Worm (Caenorhabditis elegans) whole organism, L4 larva: Measurements from ENCODE around the gene F10D7.10.

ENCODE experiments used
- F44E2.7 ChIP-seq: fragments of 200-800 bp; sonication (Bioruptor generic); IDR thresholded peaks from 2 replicates; pipeline ENCODE4 v2.1.2; 2022; ENCODE audit warnings: missing genetic modification characterization, missing compliant biosample characterization
- R02D3.7 ChIP-seq: fragments of 150-350 bp; sonication (generic microtip); optimal IDR thresholded peaks from 3 replicates; lab custom pipeline; 2014; ENCODE audit warnings: missing biosample characterization, missing genetic modification characterization
- T20F7.1 ChIP-seq: fragments of 200-800 bp; sonication (Bioruptor generic); optimal IDR thresholded peaks from 2 replicates; lab custom pipeline; 2018; ENCODE audit warnings: mild to moderate bottlenecking, missing genetic modification characterization, missing compliant biosample characterization
- Y105C5A.15 ChIP-seq: fragments of 200-800 bp; sonication (Bioruptor generic); IDR thresholded peaks from 2 replicates; pipeline ENCODE4 v1.3.6; 2022; ENCODE audit warnings: missing genetic modification characterization, missing compliant biosample characterization
- Y48G9A.11 ChIP-seq: fragments of 200-800 bp; sonication (Bioruptor generic); IDR thresholded peaks from 2 replicates; pipeline ENCODE4 v1.3.6; 2022; ENCODE audit warnings: missing genetic modification reagents, missing genetic modification characterization, missing compliant biosample characterization
- aha-1 ChIP-seq: fragments of 150-350 bp; peaks from one replicate; lab custom pipeline; 2014; ENCODE audit warnings: missing biosample characterization, missing genetic modification characterization
- arid-1 ChIP-seq: fragments of 200-800 bp; sonication (Bioruptor generic); conservative IDR thresholded peaks from 2 replicates; pipeline ENCODE4 v1.3.6; 2022; ENCODE audit warnings: missing genetic modification reagents, missing genetic modification characterization, missing compliant biosample characterization
- attf-4 ChIP-seq: sonication (generic microtip); optimal IDR thresholded peaks from 3 replicates; lab custom pipeline; 2017; ENCODE audit warnings: missing biosample characterization, missing genetic modification characterization
- ceh-20 ChIP-seq: fragments of 200-800 bp; sonication (Bioruptor generic); IDR thresholded peaks from 2 replicates; pipeline ENCODE4 v1.3.6; 2022; ENCODE audit warnings: missing genetic modification reagents, missing genetic modification characterization, missing compliant biosample characterization
- ceh-28 ChIP-seq: fragments of 150-350 bp; optimal IDR thresholded peaks from 2 replicates; lab custom pipeline; 2014; ENCODE audit warnings: missing biosample characterization, missing genetic modification reagents, missing genetic modification characterization
- ceh-32 ChIP-seq: sonication (generic microtip); optimal IDR thresholded peaks from 2 replicates; lab custom pipeline; 2016; ENCODE audit warnings: mild to moderate bottlenecking, missing genetic modification characterization, missing compliant biosample characterization; ENCODE audit not compliant: poor library complexity
- ceh-62 ChIP-seq: sonication (generic microtip); optimal IDR thresholded peaks from 2 replicates; lab custom pipeline; 2017; ENCODE audit warnings: missing biosample characterization, missing genetic modification characterization
- ceh-82 ChIP-seq: sonication (generic microtip); optimal IDR thresholded peaks from 2 replicates; lab custom pipeline; 2017; ENCODE audit warnings: missing biosample characterization, missing genetic modification characterization
- ces-1 ChIP-seq: fragments of 150-350 bp; sonication (generic microtip); optimal IDR thresholded peaks from 4 replicates; lab custom pipeline; 2014; ENCODE audit warnings: missing biosample characterization, missing genetic modification reagents, missing genetic modification characterization
- ctbp-1 ChIP-seq: fragments of 200-800 bp; sonication (Bioruptor generic); IDR thresholded peaks from 2 replicates; pipeline ENCODE4 v1.3.6; 2022; ENCODE audit warnings: missing genetic modification reagents, missing genetic modification characterization, missing compliant biosample characterization
- dmd-6 ChIP-seq: fragments of 200-800 bp; sonication (Bioruptor generic); IDR thresholded peaks from 2 replicates; pipeline ENCODE4 v1.3.6; 2022; ENCODE audit warnings: missing genetic modification reagents, missing genetic modification characterization, missing compliant biosample characterization
- dmd-8 ChIP-seq: fragments of 200-800 bp; sonication (Bioruptor generic); IDR thresholded peaks from 2 replicates; pipeline ENCODE4 v1.3.6; 2022; ENCODE audit warnings: missing genetic modification characterization, missing compliant biosample characterization
- dmd-9 ChIP-seq: fragments of 200-800 bp; sonication (Bioruptor generic); IDR thresholded peaks from 2 replicates; pipeline ENCODE4 v1.3.6; 2022; ENCODE audit warnings: missing genetic modification reagents, missing genetic modification characterization, missing compliant biosample characterization
- dpl-1 ChIP-seq: fragments of 150-350 bp; optimal IDR thresholded peaks from 2 replicates; lab custom pipeline; 2014; ENCODE audit warnings: missing biosample characterization, missing genetic modification reagents, missing genetic modification characterization
- dve-1 ChIP-seq: sonication (generic microtip); optimal IDR thresholded peaks from 2 replicates; lab custom pipeline; 2017; ENCODE audit warnings: antibody characterized with exemption, mild to moderate bottlenecking, missing genetic modification characterization, missing compliant biosample characterization; ENCODE audit not compliant: insufficient read depth
- egl-27 ChIP-seq: sonication (generic microtip); optimal IDR thresholded peaks from 3 replicates; lab custom pipeline; 2017; ENCODE audit warnings: missing biosample characterization, missing genetic modification reagents, missing genetic modification characterization
- gei-8 ChIP-seq: fragments of 200-800 bp; sonication (Bioruptor generic); optimal IDR thresholded peaks from 2 replicates; lab custom pipeline; 2018; ENCODE audit warnings: mild to moderate bottlenecking, missing genetic modification characterization, missing compliant biosample characterization
- hlh-11 ChIP-seq: fragments of 200-800 bp; sonication (Bioruptor generic); optimal IDR thresholded peaks from 2 replicates; lab custom pipeline; 2018; ENCODE audit warnings: mild to moderate bottlenecking, missing genetic modification characterization, missing compliant biosample characterization
- lim-7 ChIP-seq: fragments of 200-800 bp; sonication (Bioruptor generic); IDR thresholded peaks from 2 replicates; pipeline ENCODE4 v1.3.6; 2022; ENCODE audit warnings: missing genetic modification characterization, missing compliant biosample characterization
- lin-1 ChIP-seq: fragments of 200-800 bp; sonication (Bioruptor generic); IDR thresholded peaks from 2 replicates; pipeline ENCODE4 v1.3.6; 2022; ENCODE audit warnings: missing genetic modification reagents, missing genetic modification characterization, missing compliant biosample characterization
- lin-29 ChIP-seq: fragments of 200-800 bp; sonication (Bioruptor generic); IDR thresholded peaks from 2 replicates; pipeline ENCODE4 v1.3.6; 2022; ENCODE audit warnings: missing genetic modification reagents, missing genetic modification characterization, missing compliant biosample characterization
- lin-38 ChIP-seq: fragments of 200-800 bp; sonication (Bioruptor generic); IDR thresholded peaks from 2 replicates; pipeline ENCODE4 v1.3.6; 2022; ENCODE audit warnings: missing genetic modification reagents, missing genetic modification characterization, missing compliant biosample characterization
- lir-3 ChIP-seq: sonication (generic microtip); optimal IDR thresholded peaks from 2 replicates; lab custom pipeline; 2016; ENCODE audit warnings: mild to moderate bottlenecking, missing genetic modification characterization, missing compliant biosample characterization
- lsy-2 ChIP-seq, 2 experiments: fragments of 150-350 bp in 1 of 2; sonication (generic microtip) in 1 of 2; optimal IDR thresholded peaks; 2 replicates each; lab custom pipeline; 2014 to 2017; ENCODE audit warnings: missing biosample characterization in 2 of 2, missing genetic modification characterization in 2 of 2
- madf-5 ChIP-seq, 2 experiments: fragments of 200-800 bp; sonication (Bioruptor generic); IDR thresholded peaks; 2 replicates each; pipeline ENCODE4 v1.3.6; 2022; ENCODE audit warnings: missing compliant biosample characterization in 2 of 2, missing genetic modification characterization in 2 of 2
- mep-1 ChIP-seq: fragments of 150-350 bp; sonication (generic microtip); optimal IDR thresholded peaks from 3 replicates; lab custom pipeline; 2014; ENCODE audit warnings: missing biosample characterization, missing genetic modification characterization
- mes-2 ChIP-seq: sonication (generic microtip); optimal IDR thresholded peaks from 2 replicates; lab custom pipeline; 2016; ENCODE audit warnings: missing genotype, mild to moderate bottlenecking, missing genetic modification characterization, missing compliant biosample characterization; ENCODE audit not compliant: poor library complexity, severe bottlenecking
- mxl-2 ChIP-seq: fragments of 200-800 bp; sonication (Bioruptor generic); conservative IDR thresholded peaks from 2 replicates; pipeline ENCODE4 v1.3.6; 2022; ENCODE audit warnings: missing genetic modification reagents, missing genetic modification characterization, missing compliant biosample characterization
- nhr-10 ChIP-seq: fragments of 150-350 bp; optimal IDR thresholded peaks from 2 replicates; lab custom pipeline; 2014; ENCODE audit warnings: missing biosample characterization, missing genetic modification characterization
- nhr-102 ChIP-seq: sonication (generic microtip); optimal IDR thresholded peaks from 2 replicates; lab custom pipeline; 2016; ENCODE audit warnings: mild to moderate bottlenecking, missing genetic modification characterization, moderate library complexity, missing compliant biosample characterization
- nhr-11 ChIP-seq: fragments of 150-350 bp; optimal IDR thresholded peaks from 2 replicates; lab custom pipeline; 2014; ENCODE audit warnings: missing biosample characterization, missing genetic modification characterization
- nhr-237 ChIP-seq: sonication (generic microtip); optimal IDR thresholded peaks from 2 replicates; lab custom pipeline; 2017; ENCODE audit warnings: missing biosample characterization, missing genetic modification characterization
- nhr-25 ChIP-seq: sonication (generic microtip); optimal IDR thresholded peaks from 2 replicates; lab custom pipeline; 2017; ENCODE audit warnings: missing genetic modification characterization, mild to moderate bottlenecking, missing compliant biosample characterization, antibody characterized with exemption, moderate library complexity, borderline replicate concordance; ENCODE audit not compliant: insufficient read depth
- nhr-28 ChIP-seq: fragments of 150-350 bp; optimal IDR thresholded peaks from 2 replicates; lab custom pipeline; 2014; ENCODE audit warnings: missing biosample characterization, missing genetic modification characterization
- nhr-6 ChIP-seq: fragments of 150-350 bp; optimal IDR thresholded peaks from 2 replicates; lab custom pipeline; 2014; ENCODE audit warnings: missing biosample characterization, missing genetic modification characterization
- nhr-76 ChIP-seq: fragments of 150-350 bp; optimal IDR thresholded peaks from 2 replicates; lab custom pipeline; 2014; ENCODE audit warnings: missing biosample characterization, missing genetic modification characterization
- nhr-77 ChIP-seq: fragments of 150-350 bp; optimal IDR thresholded peaks from 2 replicates; lab custom pipeline; 2014; ENCODE audit warnings: missing biosample characterization, missing genetic modification characterization
- pha-4 ChIP-seq, 2 experiments: fragments of 150-350 bp in 1 of 2; fragments of 200-800 bp in 1 of 2; sonication (Bioruptor generic) in 1 of 2; IDR thresholded peaks in 1 of 2; optimal IDR thresholded peaks in 1 of 2; 2 replicates each; pipeline versions ENCODE4 v1.3.6 to Lab custom; 2014 to 2022; ENCODE audit warnings: missing genetic modification characterization in 2 of 2, missing genetic modification reagents in 2 of 2, missing biosample characterization in 1 of 2, missing compliant biosample characterization in 1 of 2
- saeg-2 ChIP-seq: fragments of 200-800 bp; sonication (Bioruptor generic); IDR thresholded peaks from 2 replicates; pipeline ENCODE4 v1.3.6; 2022; ENCODE audit warnings: missing genetic modification reagents, missing genetic modification characterization, missing compliant biosample characterization
- set-16 ChIP-seq: fragments of 200-800 bp; sonication (Bioruptor generic); IDR thresholded peaks from 2 replicates; pipeline ENCODE4 v1.3.6; 2022; ENCODE audit warnings: missing genetic modification reagents, missing genetic modification characterization, missing compliant biosample characterization
- skn-1 ChIP-seq: fragments of 150-350 bp; optimal IDR thresholded peaks from 2 replicates; lab custom pipeline; 2014; ENCODE audit warnings: missing biosample characterization, missing genetic modification characterization
- spr-1 ChIP-seq: sonication (generic microtip); optimal IDR thresholded peaks from 2 replicates; lab custom pipeline; 2016; ENCODE audit warnings: mild to moderate bottlenecking, missing genetic modification characterization, missing compliant biosample characterization
- tag-97 ChIP-seq: fragments of 200-800 bp; sonication (Bioruptor generic); IDR thresholded peaks from 2 replicates; pipeline ENCODE4 v1.3.6; 2022; ENCODE audit warnings: missing genetic modification characterization, missing compliant biosample characterization
- unc-39 ChIP-seq: sonication (generic microtip); optimal IDR thresholded peaks from 2 replicates; lab custom pipeline; 2017; ENCODE audit warnings: missing biosample characterization, missing genetic modification characterization
- ztf-11 ChIP-seq: fragments of 150-350 bp; optimal IDR thresholded peaks from 2 replicates; lab custom pipeline; 2014; ENCODE audit warnings: missing biosample characterization, missing genetic modification characterization

F10D7.10 gene

DNA sequence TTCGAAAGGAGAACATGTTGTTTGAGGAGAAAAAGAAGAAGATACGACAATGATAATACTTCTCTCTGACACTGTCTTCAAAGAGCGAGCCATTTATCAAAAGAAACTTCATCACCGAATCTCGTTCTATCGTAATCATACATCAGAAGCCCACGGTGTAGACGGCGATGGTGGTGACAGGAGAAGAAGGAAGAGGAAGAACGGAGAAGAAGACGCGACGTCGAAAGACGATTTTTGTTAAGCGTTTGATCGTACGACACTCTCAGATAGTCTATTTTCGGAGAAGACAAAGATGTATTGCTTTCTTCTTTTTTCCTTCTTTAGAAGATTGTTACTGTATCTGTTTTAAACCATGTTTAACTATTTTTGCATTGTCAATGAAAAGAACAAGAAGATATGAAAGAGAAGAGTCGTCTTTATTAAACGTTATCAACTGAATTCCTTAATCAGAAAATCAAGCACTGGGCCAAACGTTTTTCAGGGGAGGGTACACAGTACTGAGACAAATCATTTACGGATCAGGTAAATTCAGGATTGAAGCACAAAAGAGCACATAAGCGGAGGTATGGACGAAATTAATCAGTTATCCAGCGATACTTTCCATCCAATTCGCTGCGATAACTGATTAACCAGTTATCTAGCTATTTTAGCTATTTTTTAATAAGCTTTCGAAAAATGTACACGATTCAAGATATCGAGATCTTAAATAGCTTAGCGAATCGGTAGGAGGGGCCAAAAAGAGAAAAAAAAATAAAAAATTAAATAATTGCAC, 40.4 kb upstream of the F10D7.10 start (continued):
- TF ChIP-seq dmd-9 (GFP tag; lab: Robert Waterston, UW) (no peak), skn-1 (tag; lab: Kevin White, UChicago) (no peak), arid-1 (no peak), T20F7.1 (GFP tag; lab: Kevin White, UChicago) (peak; percentile 22), ceh-82 (tag; lab: Kevin White, UChicago) (no peak), nhr-25 (tag; lab: Kevin White, UChicago) (peak; percentile 91), ceh-20 (GFP tag; lab: Robert Waterston, UW) (peak; percentile 77), Y48G9A.11 (no peak), dpl-1 (GFP tag; lab: Kevin White, UChicago) (no peak), dmd-8 (GFP tag; lab: Robert Waterston, UW) (no peak), lin-38 (GFP tag; lab: Robert Waterston, UW) (peak; percentile 13; the same call in 1 of the 2 replicates), dve-1 (tag; lab: Kevin White, UChicago) (peak; percentile 52), pha-4 (GFP tag; IDR thresholded peaks at IDR 0.05; lab: Robert Waterston, UW) (no peak), pha-4 (tag; optimal IDR thresholded peaks at IDR 0.05; lab: Kevin White, UChicago) (no peak), lin-1 (no peak), nhr-28 (peak; percentile 46), ctbp-1 (GFP tag; lab: Robert Waterston, UW) (no peak), gei-8 (GFP tag; lab: Kevin White, UChicago) (peak; percentile 60), lim-7 (GFP tag; lab: Robert Waterston, UW) (no peak; the same call in 1 of the 2 replicates), ces-1 (GFP tag; lab: Kevin White, UChicago) (no peak), ceh-32 (tag; lab: Kevin White, UChicago) (no peak), mep-1 (tag; lab: Kevin White, UChicago) (peak; percentile 78), unc-39 (no peak), tag-97 (GFP tag; lab: Robert Waterston, UW) (no peak), nhr-10 (peak; percentile 5), set-16 (GFP tag; lab: Robert Waterston, UW) (no peak), lsy-2 (tag; optimal IDR thresholded peaks at IDR 0.05; lab: Kevin White, UChicago) (peak; percentile 21 to 74), dmd-6 (GFP tag; lab: Robert Waterston, UW) (no peak; the same call in 1 of the 2 replicates), ztf-11 (no peak), aha-1 (peak; percentile 100), nhr-11 (tag; lab: Kevin White, UChicago) (no peak), lir-3 (tag; lab: Kevin White, UChicago) (no peak), egl-27 (tag; lab: Kevin White, UChicago) (no peak), ceh-62 (tag; lab: Kevin White, UChicago) (no peak), hlh-11 (tag; lab: Kevin White, UChicago) (peak; percentile 40), attf-4 (tag; lab: Kevin White, UChicago) (no peak), mes-2 (peak; percentile 39), Y105C5A.15 (GFP tag; lab: Robert Waterston, UW) (no peak), R02D3.7 (tag; lab: Kevin White, UChicago) (no peak), lin-29 (GFP tag; lab: Robert Waterston, UW) (no peak), F44E2.7 (GFP tag; lab: Robert Waterston, UW) (no peak), spr-1 (tag; lab: Kevin White, UChicago) (no peak), nhr-237 (tag; lab: Kevin White, UChicago) (no peak), nhr-77 (tag; lab: Kevin White, UChicago) (peak; percentile 50), nhr-102 (tag; lab: Kevin White, UChicago) (peak; percentile 63), saeg-2 (GFP tag; lab: Robert Waterston, UW) (no peak), nhr-76 (tag; lab: Kevin White, UChicago) (no peak), madf-5 (GFP tag; IDR thresholded peaks at IDR 0.05; lab: Robert Waterston, UW) (no peak), mxl-2 (no peak), ceh-28 (tag; lab: Kevin White, UChicago) (peak; percentile 1), nhr-6 (no peak)
